Worm (Caenorhabditis elegans): Measurements from ENCODE around the gene F13H8.2.

ce11 chrII:6230116-6230515, 40.0 kb upstream of the F13H8.2 start:
- TF ChIP-seq nhr-77 (tag; optimal IDR thresholded peaks at IDR 0.05) = no peak
- no peak for TF ChIP-seq snpc-4 (tag; optimal IDR thresholded peaks at IDR 0.05)
- no peak for TF ChIP-seq ama-1 (optimal IDR thresholded peaks at IDR 0.05)
- TF ChIP-seq aly-2 (tag; optimal IDR thresholded peaks at IDR 0.05) = no peak
- TF ChIP-seq ceh-82 (tag; optimal IDR thresholded peaks at IDR 0.05) = no peak
- TF ChIP-seq lin-13 (GFP tag; optimal IDR thresholded peaks at IDR 0.05) = no peak
- no peak for TF ChIP-seq ztf-11 (tag; optimal IDR thresholded peaks at IDR 0.05)
- TF ChIP-seq unc-55 (GFP tag; optimal IDR thresholded peaks at IDR 0.05) = no peak
- no peak for TF ChIP-seq nhr-6 (tag; optimal IDR thresholded peaks at IDR 0.05)
- TF ChIP-seq elt-3 (tag; optimal IDR thresholded peaks at IDR 0.05) = no peak
- TF ChIP-seq lsy-2 (tag; optimal IDR thresholded peaks at IDR 0.05) = no peak
